Fruit fly (Drosophila melanogaster) whole organism, prepupa: ENCODE results near the gene CG5104.
A peak's percentile ranks its signal among the peaks of the same experiment; 100 is the strongest.

Experiments used
- Blimp-1 ChIP-seq: fragments of 200-800 bp; sonication (Bioruptor generic); optimal IDR thresholded peaks from 3 replicates; lab custom pipeline; 2017; ENCODE audit warnings: missing biosample characterization, missing genetic modification characterization, mild to moderate bottlenecking, moderate library complexity, missing genetic modification reagents
- CG11902 ChIP-seq: fragments of 200-800 bp; sonication (Bioruptor generic); optimal IDR thresholded peaks from 3 replicates; lab custom pipeline; 2016; ENCODE audit warnings: missing biosample characterization, missing genetic modification characterization
- CG3032 ChIP-seq: fragments of 200-800 bp; optimal IDR thresholded peaks from 2 replicates; lab custom pipeline; 2019; ENCODE audit warnings: missing biosample characterization, mild to moderate bottlenecking, missing genetic modification characterization, moderate library complexity
- CG31627 ChIP-seq: fragments of 200-800 bp; sonication (Bioruptor generic); optimal IDR thresholded peaks from 3 replicates; lab custom pipeline; 2016; ENCODE audit warnings: missing biosample characterization, missing genetic modification characterization
- CG32006 ChIP-seq: fragments of 200-800 bp; sonication (Bioruptor generic); optimal IDR thresholded peaks from 3 replicates; lab custom pipeline; 2017; ENCODE audit warnings: missing biosample characterization, mild to moderate bottlenecking, missing genetic modification characterization
- CG4318 ChIP-seq: fragments of 200-800 bp; sonication (Bioruptor generic); optimal IDR thresholded peaks from 3 replicates; lab custom pipeline; 2017; ENCODE audit warnings: missing biosample characterization, mild to moderate bottlenecking, missing genetic modification characterization
- CG6792 ChIP-seq: fragments of 200-800 bp; sonication (Bioruptor generic); optimal IDR thresholded peaks from 3 replicates; lab custom pipeline; 2016; ENCODE audit warnings: missing biosample characterization, missing genetic modification characterization
- CG8119 ChIP-seq: fragments of 200-800 bp; sonication (Bioruptor generic); IDR thresholded peaks from 3 replicates; pipeline ENCODE4 v1.3.6; 2022; ENCODE audit warnings: missing biosample characterization, missing genetic modification characterization
- CG8319 ChIP-seq: fragments of 200-800 bp; sonication (Bioruptor generic); optimal IDR thresholded peaks from 3 replicates; lab custom pipeline; 2016; ENCODE audit warnings: missing biosample characterization, missing genetic modification characterization
- Eip93F ChIP-seq: fragments of 200-800 bp; sonication (Bioruptor generic); optimal IDR thresholded peaks from 2 replicates; lab custom pipeline; 2016; ENCODE audit warnings: missing biosample characterization, mild to moderate bottlenecking, missing genetic modification characterization
- Ets96B ChIP-seq: fragments of 200-800 bp; optimal IDR thresholded peaks from 2 replicates; lab custom pipeline; 2019; ENCODE audit warnings: missing biosample characterization, mild to moderate bottlenecking, missing genetic modification characterization, moderate library complexity
- Hr38 ChIP-seq: sonication (Bioruptor generic); optimal IDR thresholded peaks from 2 replicates; lab custom pipeline; 2016; ENCODE audit warnings: missing biosample characterization, missing genetic modification characterization
- Sox14 ChIP-seq: fragments of 200-800 bp; sonication (Bioruptor generic); optimal IDR thresholded peaks from 3 replicates; lab custom pipeline; 2016; ENCODE audit warnings: missing biosample characterization, missing genetic modification characterization
- dac ChIP-seq: fragments of 200-800 bp; sonication (Bioruptor generic); optimal IDR thresholded peaks from 2 replicates; lab custom pipeline; 2017; ENCODE audit warnings: missing biosample characterization, mild to moderate bottlenecking, missing genetic modification characterization
- dsx ChIP-seq: fragments of 200-800 bp; optimal IDR thresholded peaks from 3 replicates; lab custom pipeline; 2019; ENCODE audit warnings: missing biosample characterization, mild to moderate bottlenecking, missing genetic modification characterization, moderate library complexity; ENCODE audit not compliant: poor library complexity, severe bottlenecking
- fd59A ChIP-seq: fragments of 200-800 bp; sonication (Bioruptor generic); optimal IDR thresholded peaks from 2 replicates; lab custom pipeline; 2017; ENCODE audit warnings: missing biosample characterization, mild to moderate bottlenecking, missing genetic modification characterization, missing genetic modification reagents
- fd85E ChIP-seq: fragments of 200-800 bp; sonication (Bioruptor generic); optimal IDR thresholded peaks from 3 replicates; lab custom pipeline; 2016; ENCODE audit warnings: missing biosample characterization, missing genetic modification characterization
- vri ChIP-seq: fragments of 200-800 bp; sonication (Bioruptor generic); optimal IDR thresholded peaks from 3 replicates; lab custom pipeline; 2016; ENCODE audit warnings: missing biosample characterization, mild to moderate bottlenecking, missing genetic modification characterization

Gene CG5104

DNA sequence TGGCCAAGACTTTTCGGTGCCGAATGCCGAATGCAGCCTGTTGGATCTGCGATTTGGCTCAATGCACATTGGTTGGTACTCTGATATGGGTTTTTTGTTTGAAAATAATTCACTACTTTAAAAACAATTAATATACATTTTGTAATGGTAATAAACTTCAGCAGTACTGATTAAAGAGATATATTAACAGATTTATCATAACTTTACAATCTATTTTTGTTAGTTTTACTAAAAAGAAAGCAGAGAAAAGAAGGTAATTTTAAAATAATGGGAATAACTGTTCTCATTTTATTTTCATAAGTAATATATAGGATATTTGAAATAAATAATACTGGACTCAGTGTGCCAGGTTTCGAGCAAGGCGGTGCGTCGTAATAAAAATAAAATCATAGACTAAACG, 49.3 kb downstream of the CG5104 start (continued):
- TF ChIP-seq dsx (GFP tag; lab: Kevin White, UChicago), result no peak
- no peak for TF ChIP-seq Hr38 (GFP tag; lab: Kevin White, UChicago)
- no peak for TF ChIP-seq dac (GFP tag; lab: Kevin White, UChicago)
- TF ChIP-seq vri (GFP tag; lab: Kevin White, UChicago), result no peak
- no peak for TF ChIP-seq Sox14
- TF ChIP-seq Blimp-1 (GFP tag; lab: Kevin White, UChicago), result no peak
- no peak for TF ChIP-seq CG8319
- peak; percentile 81 for TF ChIP-seq CG32006
- TF ChIP-seq CG8119, result peak; percentile 85
- TF ChIP-seq Eip93F (GFP tag; lab: Kevin White, UChicago), result no peak
- TF ChIP-seq CG3032 (tag; lab: Kevin White, UChicago), result no peak
- TF ChIP-seq CG31627 (GFP tag; lab: Kevin White, UChicago), result no peak
- no peak for TF ChIP-seq fd59A (GFP tag; lab: Kevin White, UChicago)
- TF ChIP-seq CG6792 (GFP tag; lab: Kevin White, UChicago), result no peak
- no peak for TF ChIP-seq CG11902 (GFP tag; lab: Kevin White, UChicago)
- no peak for TF ChIP-seq Ets96B (tag; lab: Kevin White, UChicago)
- peak; percentile 54 for TF ChIP-seq CG4318
- no peak for TF ChIP-seq fd85E (GFP tag; lab: Kevin White, UChicago)
